Worm (Caenorhabditis elegans): ENCODE measurements around the gene C47D12.4.

DNA sequence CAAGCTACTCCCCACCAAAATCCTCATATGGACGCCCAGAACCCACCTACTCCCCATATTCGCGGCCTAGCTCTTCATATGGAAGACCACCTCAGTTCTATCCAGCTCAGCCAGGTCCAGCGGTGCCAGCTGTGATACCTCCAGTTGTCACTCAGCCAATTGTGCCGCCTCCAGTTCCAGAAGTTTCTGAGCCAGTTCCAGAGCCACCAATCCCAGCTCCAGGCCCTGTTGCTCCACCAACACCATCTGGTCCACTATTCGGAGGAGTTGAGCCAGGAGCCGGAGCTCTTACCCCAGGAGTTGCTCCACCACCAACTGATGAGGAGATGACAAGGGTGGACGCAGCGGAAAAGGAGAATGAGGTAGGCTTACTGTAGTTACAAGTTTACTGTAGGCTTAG, 40.0 kb downstream of the C47D12.4 start:
- no peak for TF ChIP-seq nhr-6 (tag; optimal IDR thresholded peaks at IDR 0.05)
- TF ChIP-seq skn-1 (tag; optimal IDR thresholded peaks at IDR 0.05): no peak
- TF ChIP-seq unc-62 (GFP tag; optimal IDR thresholded peaks at IDR 0.05): no peak
- no peak for TF ChIP-seq elt-1 (tag; optimal IDR thresholded peaks at IDR 0.05)
- no peak for TF ChIP-seq ztf-11 (tag; optimal IDR thresholded peaks at IDR 0.05)
- no peak for TF ChIP-seq nhr-10 (tag; optimal IDR thresholded peaks at IDR 0.05)
- no peak for TF ChIP-seq snpc-4 (tag; optimal IDR thresholded peaks at IDR 0.05)
- TF ChIP-seq lin-39 (tag; optimal IDR thresholded peaks at IDR 0.05): no peak
- TF ChIP-seq ama-1 (optimal IDR thresholded peaks at IDR 0.05): no peak
